Worm (Caenorhabditis elegans): ENCODE measurements around the gene ram-5.

DNA sequence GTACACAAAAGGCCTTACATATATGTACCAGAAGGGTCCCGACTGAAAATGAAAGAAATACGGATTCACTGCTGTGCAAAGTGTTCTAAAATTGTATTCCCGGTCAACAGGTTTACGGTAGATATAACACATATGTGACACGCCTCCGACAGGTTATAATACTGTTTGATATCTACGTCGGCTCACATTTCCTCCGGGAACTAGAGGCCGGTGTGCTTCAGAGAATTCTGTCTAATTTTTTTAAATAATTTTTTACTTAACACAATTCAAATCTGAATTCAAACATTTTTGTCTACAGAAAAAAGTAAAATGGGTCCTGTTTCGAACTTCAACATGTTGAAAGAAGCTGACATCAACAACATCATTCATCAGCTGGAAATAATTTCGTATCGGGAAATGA is 6.7 kb upstream of the ram-5 start, which contains the start of gene T24C2.3:
- TF ChIP-seq lin-13 (GFP tag; optimal IDR thresholded peaks at IDR 0.05) = no peak
- no peak for TF ChIP-seq fkh-4 (tag; optimal IDR thresholded peaks at IDR 0.05; ENCODE audit: borderline replicate concordance)
- no peak for TF ChIP-seq ceh-82 (tag; optimal IDR thresholded peaks at IDR 0.05)
- no peak for TF ChIP-seq elt-3 (tag; optimal IDR thresholded peaks at IDR 0.05)
- TF ChIP-seq unc-130 (tag; optimal IDR thresholded peaks at IDR 0.05) = no peak
- no peak for TF ChIP-seq lin-39 (tag; optimal IDR thresholded peaks at IDR 0.05)
- no peak for TF ChIP-seq efl-1 (optimal IDR thresholded peaks at IDR 0.05)
- TF ChIP-seq efl-1 (GFP tag; optimal IDR thresholded peaks at IDR 0.05 in 1 of 2) = no peak
- no peak for TF ChIP-seq Y116A8C.19 (tag; optimal IDR thresholded peaks at IDR 0.05; ENCODE audit: borderline replicate concordance)
- no peak for TF ChIP-seq nhr-237 (tag; optimal IDR thresholded peaks at IDR 0.05)
- TF ChIP-seq rnt-1 (tag; optimal IDR thresholded peaks at IDR 0.05) = no peak

All from whole organism, L1 larva.